Fruit fly (Drosophila melanogaster) whole organism, embryonic: ENCODE measurements around the gene Oatp30B.
A peak's percentile ranks its signal among the peaks of the same experiment; 100 is the strongest.

Source experiments
- Asciz ChIP-seq: fragments of 200-800 bp; sonication (Bioruptor generic); optimal IDR thresholded peaks from 2 replicates; lab custom pipeline; 2017; ENCODE audit warnings: missing biosample characterization, mild to moderate bottlenecking, missing genetic modification characterization, missing genetic modification reagents
- Bdp1 ChIP-seq: fragments of 200-800 bp; sonication (Bioruptor generic); optimal IDR thresholded peaks from 3 replicates; lab custom pipeline; 2016; ENCODE audit warnings: missing biosample characterization, missing genetic modification characterization
- CG10654 ChIP-seq: fragments of 200-800 bp; sonication (Bioruptor generic); optimal IDR thresholded peaks from 2 replicates; lab custom pipeline; 2016; ENCODE audit warnings: missing biosample characterization, missing genetic modification characterization
- CG11456 ChIP-seq: fragments of 200-800 bp; sonication (Bioruptor generic); IDR thresholded peaks from 3 replicates; pipeline ENCODE4 v1.3.6; 2022; ENCODE audit warnings: missing biosample characterization, missing genetic modification characterization
- CG12942 ChIP-seq: fragments of 200-800 bp; sonication (Bioruptor generic); optimal IDR thresholded peaks from 3 replicates; lab custom pipeline; 2016; ENCODE audit warnings: missing biosample characterization, missing genetic modification characterization
- CG14667 ChIP-seq: fragments of 200-800 bp; sonication (Bioruptor generic); IDR thresholded peaks from 2 replicates; pipeline ENCODE4 v1.3.6; 2022; ENCODE audit warnings: missing biosample characterization, missing genetic modification characterization
- CG15011 ChIP-seq: fragments of 200-800 bp; sonication (Bioruptor generic); optimal IDR thresholded peaks from 3 replicates; lab custom pipeline; 2018; ENCODE audit warnings: missing biosample characterization, mild to moderate bottlenecking, missing genetic modification characterization
- CG17359 ChIP-seq: fragments of 200-800 bp; sonication (Bioruptor generic); optimal IDR thresholded peaks from 3 replicates; lab custom pipeline; 2018; ENCODE audit warnings: missing biosample characterization, mild to moderate bottlenecking, missing genetic modification characterization, moderate library complexity
- CG17612 ChIP-seq: fragments of 200-800 bp; sonication (Bioruptor generic); IDR thresholded peaks from 2 replicates; pipeline ENCODE4 v1.3.6; 2022; ENCODE audit warnings: missing biosample characterization, missing genetic modification characterization
- CG17802 ChIP-seq: fragments of 200-800 bp; sonication (Bioruptor generic); optimal IDR thresholded peaks from 2 replicates; lab custom pipeline; 2018; ENCODE audit warnings: missing biosample characterization, mild to moderate bottlenecking, missing genetic modification characterization, moderate library complexity
- CG18262 ChIP-seq: fragments of 200-800 bp; optimal IDR thresholded peaks from 3 replicates; lab custom pipeline; 2019; ENCODE audit warnings: missing biosample characterization, mild to moderate bottlenecking, missing genetic modification characterization, moderate library complexity
- CG2875 ChIP-seq: fragments of 200-800 bp; sonication (Bioruptor generic); optimal IDR thresholded peaks from 2 replicates; lab custom pipeline; 2017; ENCODE audit warnings: missing biosample characterization, mild to moderate bottlenecking, missing genetic modification characterization, missing genetic modification reagents
- CG30403 ChIP-seq: fragments of 200-800 bp; sonication (Bioruptor generic); optimal IDR thresholded peaks from 3 replicates; lab custom pipeline; 2016; ENCODE audit warnings: missing biosample characterization, missing genetic modification characterization
- CG31365 ChIP-seq: fragments of 200-800 bp; sonication (Bioruptor generic); optimal IDR thresholded peaks from 2 replicates; lab custom pipeline; 2018; ENCODE audit warnings: missing biosample characterization, mild to moderate bottlenecking, missing genetic modification characterization
- CG3281 ChIP-seq: fragments of 200-800 bp; sonication (Bioruptor generic); optimal IDR thresholded peaks from 3 replicates; lab custom pipeline; 2017; ENCODE audit warnings: missing biosample characterization, mild to moderate bottlenecking, missing genetic modification characterization
- CG34422 ChIP-seq: fragments of 200-800 bp; sonication (Bioruptor generic); IDR thresholded peaks from 3 replicates; pipeline ENCODE4 v1.3.6; 2022; ENCODE audit warnings: missing biosample characterization, missing genetic modification characterization
- CG4730 ChIP-seq: fragments of 200-800 bp; sonication (Bioruptor generic); IDR thresholded peaks from 2 replicates; pipeline ENCODE4 v1.3.6; 2022; ENCODE audit warnings: missing biosample characterization, missing genetic modification characterization
- CG6683 ChIP-seq: fragments of 200-800 bp; sonication (Bioruptor generic); optimal IDR thresholded peaks from 2 replicates; lab custom pipeline; 2017; ENCODE audit warnings: missing biosample characterization, mild to moderate bottlenecking, missing genetic modification characterization, missing genetic modification reagents
- CG6813 ChIP-seq: fragments of 200-800 bp; sonication (Bioruptor generic); optimal IDR thresholded peaks from 2 replicates; lab custom pipeline; 2017; ENCODE audit warnings: missing biosample characterization, missing genetic modification characterization, mild to moderate bottlenecking, moderate library complexity, missing genetic modification reagents
- CG7928 ChIP-seq: fragments of 200-800 bp; sonication (Bioruptor generic); optimal IDR thresholded peaks from 2 replicates; lab custom pipeline; 2017; ENCODE audit warnings: missing biosample characterization, mild to moderate bottlenecking, missing genetic modification characterization
- CG8765 ChIP-seq: fragments of 200-800 bp; sonication (Bioruptor generic); IDR thresholded peaks from 2 replicates; pipeline ENCODE4 v1.3.6; 2022; ENCODE audit warnings: missing biosample characterization, missing genetic modification characterization
- CG9609 ChIP-seq: fragments of 200-800 bp; sonication (Bioruptor generic); optimal IDR thresholded peaks from 3 replicates; lab custom pipeline; 2016; ENCODE audit warnings: missing biosample characterization, missing genetic modification characterization
- Camta ChIP-seq: fragments of 200-800 bp; sonication (Bioruptor generic); optimal IDR thresholded peaks from 2 replicates; lab custom pipeline; 2016; ENCODE audit warnings: missing biosample characterization, missing genetic modification characterization
- Dad ChIP-seq: fragments of 200-800 bp; sonication (Bioruptor generic); optimal IDR thresholded peaks from 3 replicates; lab custom pipeline; 2016; ENCODE audit warnings: missing biosample characterization, missing genetic modification characterization
- E2f1 ChIP-seq: fragments of 200-800 bp; sonication (Bioruptor generic); IDR thresholded peaks from 2 replicates; pipeline ENCODE4 v1.3.6; 2022; ENCODE audit warnings: missing biosample characterization, missing genetic modification characterization
- HLH4C ChIP-seq: fragments of 200-800 bp; sonication (Bioruptor generic); IDR thresholded peaks from 3 replicates; pipeline ENCODE4 v1.3.6; 2022; ENCODE audit warnings: missing biosample characterization, missing genetic modification characterization; ENCODE audit not compliant: partially characterized antibody
- HmgD ChIP-seq: fragments of 200-800 bp; sonication (Bioruptor generic); optimal IDR thresholded peaks from 3 replicates; lab custom pipeline; 2016; ENCODE audit warnings: missing biosample characterization, missing genetic modification characterization
- Optix ChIP-seq: fragments of 200-800 bp; sonication (Bioruptor generic); IDR thresholded peaks from 3 replicates; pipeline ENCODE4 v1.3.6; 2022; ENCODE audit warnings: missing biosample characterization, missing genetic modification characterization
- Pdp1 ChIP-seq, 2 experiments: fragments of 200-800 bp; sonication (Bioruptor generic); optimal IDR thresholded peaks; 3 replicates each; lab custom pipeline; 2016; ENCODE audit warnings: missing biosample characterization in 2 of 2, missing genetic modification characterization in 2 of 2, mild to moderate bottlenecking in 1 of 2, moderate library complexity in 1 of 2
- Xbp1 ChIP-seq: fragments of 200-800 bp; sonication (Bioruptor generic); optimal IDR thresholded peaks from 3 replicates; lab custom pipeline; 2016; ENCODE audit warnings: missing biosample characterization, mild to moderate bottlenecking, missing genetic modification characterization
- amos ChIP-seq: fragments of 200-800 bp; sonication (Bioruptor generic); IDR thresholded peaks from 2 replicates; pipeline ENCODE4 v1.3.6; 2022; ENCODE audit warnings: missing biosample characterization, missing genetic modification characterization; ENCODE audit not compliant: partially characterized antibody
- ash1 ChIP-seq: fragments of 200-800 bp; sonication (Bioruptor generic); optimal IDR thresholded peaks from 2 replicates; lab custom pipeline; 2018; ENCODE audit warnings: missing biosample characterization, mild to moderate bottlenecking, missing genetic modification characterization
- bab2 ChIP-seq: fragments of 200-800 bp; sonication (Bioruptor generic); optimal IDR thresholded peaks from 2 replicates; lab custom pipeline; 2016; ENCODE audit warnings: missing biosample characterization, missing genetic modification characterization
- bbx ChIP-seq: fragments of 200-800 bp; sonication (Bioruptor generic); IDR thresholded peaks from 2 replicates; pipeline ENCODE4 v1.3.6; 2022; ENCODE audit warnings: missing biosample characterization, missing genetic modification characterization; ENCODE audit not compliant: partially characterized antibody
- crol ChIP-seq: fragments of 200-800 bp; sonication (Bioruptor generic); IDR thresholded peaks from 2 replicates; pipeline ENCODE4 v1.3.6; 2022; ENCODE audit warnings: missing biosample characterization, missing genetic modification characterization
- da ChIP-seq: fragments of 200-800 bp; sonication (Bioruptor generic); optimal IDR thresholded peaks from 2 replicates; lab custom pipeline; 2016; ENCODE audit warnings: missing biosample characterization, missing genetic modification characterization
- dysf ChIP-seq: fragments of 200-800 bp; sonication (Bioruptor generic); IDR thresholded peaks from 3 replicates; pipeline ENCODE4 v1.3.6; 2022; ENCODE audit warnings: missing biosample characterization, missing genetic modification characterization
- eve ChIP-seq, 2 experiments: fragments of >200 bp; optimal IDR thresholded peaks; 2 replicates each; lab custom pipeline; 2017; ENCODE audit warnings: missing biosample characterization in 2 of 2, missing genetic modification characterization in 2 of 2
- hth ChIP-seq: fragments of >200 bp; optimal IDR thresholded peaks from 2 replicates; lab custom pipeline; 2017; ENCODE audit warnings: inconsistent platforms
- inv ChIP-seq: fragments of 200-800 bp; sonication (Bioruptor generic); IDR thresholded peaks from 2 replicates; pipeline ENCODE4 v1.3.6; 2022; ENCODE audit warnings: missing biosample characterization, missing genetic modification characterization; ENCODE audit not compliant: partially characterized antibody
- ken ChIP-seq: fragments of 200-800 bp; sonication (Bioruptor generic); IDR thresholded peaks from 3 replicates; pipeline ENCODE4 v1.3.6; 2022; ENCODE audit warnings: missing biosample characterization, missing genetic modification characterization
- pan ChIP-seq, 4 experiments: fragments of >200 bp in 3 of 4; fragments of 200-800 bp in 1 of 4; sonication (Bioruptor generic) in 1 of 4; optimal IDR thresholded peaks in 3 of 4; IDR thresholded peaks in 1 of 4; 2 replicates each; pipeline versions ENCODE4 v1.3.6 to Lab custom; 2017 to 2022; ENCODE audit warnings: missing biosample characterization in 2 of 4, missing genetic modification characterization in 2 of 4, mixed read lengths in 1 of 4
- pho ChIP-seq: fragments of 200-800 bp; sonication (Bioruptor generic); optimal IDR thresholded peaks from 2 replicates; lab custom pipeline; 2016; ENCODE audit warnings: missing biosample characterization, missing genetic modification characterization
- slp2 ChIP-seq: fragments of 200-800 bp; sonication (Bioruptor generic); optimal IDR thresholded peaks from 2 replicates; lab custom pipeline; 2016; ENCODE audit warnings: missing biosample characterization, missing genetic modification characterization
- tll ChIP-seq, 2 experiments: fragments of 200-800 bp in 1 of 2; fragments of >200 bp in 1 of 2; sonication (Bioruptor generic) in 1 of 2; optimal IDR thresholded peaks; 2 replicates each; lab custom pipeline; 2017 to 2019; ENCODE audit warnings: missing biosample characterization in 2 of 2, missing genetic modification characterization in 2 of 2, mild to moderate bottlenecking in 1 of 2, moderate library complexity in 1 of 2
- tna ChIP-seq: fragments of 200-800 bp; sonication (Bioruptor generic); IDR thresholded peaks from 2 replicates; pipeline ENCODE4 v1.3.6; 2022; ENCODE audit warnings: missing biosample characterization, missing genetic modification characterization; ENCODE audit not compliant: partially characterized antibody
- z ChIP-seq: fragments of 200-800 bp; sonication (Bioruptor generic); IDR thresholded peaks from 3 replicates; pipeline ENCODE4 v1.3.6; 2022; ENCODE audit warnings: missing biosample characterization, missing genetic modification characterization
- zf30C ChIP-seq: fragments of 200-800 bp; sonication (Bioruptor generic); optimal IDR thresholded peaks from 3 replicates; lab custom pipeline; 2018; ENCODE audit warnings: missing biosample characterization, mild to moderate bottlenecking, missing genetic modification characterization

Oatp30B gene

DNA sequence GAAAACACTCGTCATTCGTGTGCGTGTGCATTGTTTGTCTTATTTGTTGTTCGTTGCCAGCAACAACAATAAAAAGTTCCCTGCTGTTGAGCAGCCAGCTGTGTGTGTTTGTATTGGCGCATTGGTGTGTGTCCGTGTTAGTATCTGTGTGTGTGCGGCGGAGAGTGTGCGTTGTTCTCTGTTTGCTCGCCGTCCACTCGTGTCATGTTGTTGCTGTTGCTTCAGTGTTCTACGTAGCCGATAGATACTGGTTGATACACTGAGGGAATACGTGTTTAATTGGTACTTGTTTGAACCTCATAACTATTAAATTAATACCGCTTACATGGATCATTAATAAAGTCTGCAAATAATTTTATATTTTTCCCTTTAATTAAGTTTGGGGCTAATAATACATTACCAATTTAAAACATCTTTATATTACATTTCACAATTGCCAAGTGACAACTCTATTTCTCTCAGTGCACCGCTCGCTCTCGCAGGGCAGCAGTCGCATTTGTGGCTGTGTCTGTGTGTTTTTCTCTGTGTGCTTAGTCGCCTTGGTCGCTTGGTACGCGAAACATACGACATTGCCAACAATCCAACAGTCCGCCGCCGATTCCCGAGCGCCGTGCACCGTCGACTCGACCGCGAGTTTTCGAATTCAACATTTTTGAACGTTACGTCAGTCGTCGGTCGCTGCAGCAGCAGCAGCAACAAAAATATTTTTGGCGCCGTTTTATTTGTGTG is 47.5 kb downstream of the Oatp30B start, which contains the start of gene brwl (continued):
- peak; percentile 99 for TF ChIP-seq Xbp1 (GFP tag; lab: Kevin White, UChicago)
- peak; percentile 87 for TF ChIP-seq CG17802 (tag; lab: Kevin White, UChicago)
- peak; percentile 93; the same call in 2 of the 3 replicates for TF ChIP-seq Optix (GFP tag; lab: Robert Waterston, UW)
- TF ChIP-seq CG17612, result peak; percentile 96
- peak; percentile 95 for TF ChIP-seq da (GFP tag; lab: Kevin White, UChicago)
- TF ChIP-seq CG18262 (tag; lab: Kevin White, UChicago), result peak; percentile 99
- peak; percentile 99 for TF ChIP-seq CG6813 (GFP tag; lab: Kevin White, UChicago)
- TF ChIP-seq pan (optimal IDR thresholded peaks at IDR 0.05; lab: Kevin White, UChicago), result no peak
- TF ChIP-seq pan (GFP tag; optimal IDR thresholded peaks at IDR 0.05 in 1 of 2, IDR thresholded peaks at IDR 0.05 in 1 of 2), result peak in 1 of 2 experiments; percentile 98
- peak; percentile 90 for TF ChIP-seq CG31365
- TF ChIP-seq zf30C, result peak; percentile 99
- peak; percentile 98 to 99 for TF ChIP-seq Pdp1 (GFP tag; optimal IDR thresholded peaks at IDR 0.05; lab: Kevin White, UChicago)
- TF ChIP-seq pho (GFP tag; lab: Kevin White, UChicago), result peak; percentile 98
- TF ChIP-seq ken, result peak; percentile 96
- peak; percentile 99 for TF ChIP-seq dysf (GFP tag; lab: Robert Waterston, UW)
- peak; percentile 94 for TF ChIP-seq Bdp1
- peak; percentile 52 to 89 for TF ChIP-seq tll (GFP tag; optimal IDR thresholded peaks at IDR 0.05; lab: Kevin White, UChicago)
- TF ChIP-seq tna (GFP tag; lab: Robert Waterston, UW), result no peak
- peak; percentile 99 for TF ChIP-seq CG17359 (tag; lab: Kevin White, UChicago)
- TF ChIP-seq amos, result peak; percentile 27; the same call in 1 of the 2 replicates
- TF ChIP-seq CG14667 (GFP tag; lab: Robert Waterston, UW), result peak; percentile 98
- TF ChIP-seq eve (GFP tag; optimal IDR thresholded peaks at IDR 0.05; lab: Kevin White, UChicago), result peak; percentile 94 to 99
- peak; percentile 98 for TF ChIP-seq slp2 (GFP tag; lab: Kevin White, UChicago)
- peak; percentile 99 for TF ChIP-seq CG34422 (GFP tag; lab: Robert Waterston, UW)
- TF ChIP-seq CG6683, result peak; percentile 98
- peak; percentile 92 for TF ChIP-seq CG8765 (GFP tag; lab: Robert Waterston, UW)
- TF ChIP-seq Dad (GFP tag; lab: Kevin White, UChicago), result peak; percentile 97
- peak; percentile 81; the same call in 2 of the 3 replicates for TF ChIP-seq z
- TF ChIP-seq CG15011 (GFP tag; lab: Kevin White, UChicago), result peak; percentile 98
- TF ChIP-seq CG9609, result peak; percentile 98
- peak; percentile 98 for TF ChIP-seq bab2 (GFP tag; lab: Kevin White, UChicago)
- peak; percentile 99 for TF ChIP-seq CG2875 (GFP tag; lab: Kevin White, UChicago)
- TF ChIP-seq ash1 (GFP tag; lab: Kevin White, UChicago), result peak; percentile 71
- TF ChIP-seq HmgD (GFP tag; lab: Kevin White, UChicago), result peak; percentile 95
- peak; percentile 99 for TF ChIP-seq CG12942 (GFP tag; lab: Kevin White, UChicago)
- TF ChIP-seq Asciz (GFP tag; lab: Kevin White, UChicago), result peak; percentile 98
- TF ChIP-seq E2f1 (GFP tag; lab: Robert Waterston, UW), result peak; percentile 98
- TF ChIP-seq hth (lab: Kevin White, UChicago), result no peak
- peak; percentile 81 for TF ChIP-seq crol
- TF ChIP-seq inv (GFP tag; lab: Robert Waterston, UW), result no peak
- TF ChIP-seq HLH4C (GFP tag; lab: Robert Waterston, UW), result no peak
- peak; percentile 98 for TF ChIP-seq CG4730 (GFP tag; lab: Robert Waterston, UW)
- TF ChIP-seq CG10654 (GFP tag; lab: Kevin White, UChicago), result peak; percentile 99
- peak; percentile 99 for TF ChIP-seq Camta (GFP tag; lab: Kevin White, UChicago)
- TF ChIP-seq CG11456, result peak; percentile 97
- peak; percentile 99 for TF ChIP-seq CG3281
- peak; percentile 99 for TF ChIP-seq CG30403 (GFP tag; lab: Kevin White, UChicago)
- TF ChIP-seq CG7928 (GFP tag; lab: Kevin White, UChicago), result peak; percentile 83
- TF ChIP-seq bbx (GFP tag; lab: Robert Waterston, UW), result peak; percentile 57; the same call in 1 of the 2 replicates
